Fruit fly (Drosophila melanogaster) whole organism: ENCODE data around the gene Ssb-c31a.

ENCODE experiments used
- CG8478 ChIP-seq: fragments of >200 bp; optimal IDR thresholded peaks from 2 replicates; lab custom pipeline; 2018; ENCODE audit warnings: inconsistent platforms
- Dll ChIP-seq: fragments of >200 bp; optimal IDR thresholded peaks from 2 replicates; lab custom pipeline; 2017
- pan ChIP-seq: fragments of >200 bp; optimal IDR thresholded peaks from 2 replicates; lab custom pipeline; 2017
- psq ChIP-seq: fragments of >200 bp; optimal IDR thresholded peaks from 2 replicates; lab custom pipeline; 2017
- usp ChIP-seq: fragments of >200 bp; optimal IDR thresholded peaks from 2 replicates; lab custom pipeline; 2017; ENCODE audit warnings: missing biosample characterization, missing genetic modification characterization, mixed read lengths

DNA sequence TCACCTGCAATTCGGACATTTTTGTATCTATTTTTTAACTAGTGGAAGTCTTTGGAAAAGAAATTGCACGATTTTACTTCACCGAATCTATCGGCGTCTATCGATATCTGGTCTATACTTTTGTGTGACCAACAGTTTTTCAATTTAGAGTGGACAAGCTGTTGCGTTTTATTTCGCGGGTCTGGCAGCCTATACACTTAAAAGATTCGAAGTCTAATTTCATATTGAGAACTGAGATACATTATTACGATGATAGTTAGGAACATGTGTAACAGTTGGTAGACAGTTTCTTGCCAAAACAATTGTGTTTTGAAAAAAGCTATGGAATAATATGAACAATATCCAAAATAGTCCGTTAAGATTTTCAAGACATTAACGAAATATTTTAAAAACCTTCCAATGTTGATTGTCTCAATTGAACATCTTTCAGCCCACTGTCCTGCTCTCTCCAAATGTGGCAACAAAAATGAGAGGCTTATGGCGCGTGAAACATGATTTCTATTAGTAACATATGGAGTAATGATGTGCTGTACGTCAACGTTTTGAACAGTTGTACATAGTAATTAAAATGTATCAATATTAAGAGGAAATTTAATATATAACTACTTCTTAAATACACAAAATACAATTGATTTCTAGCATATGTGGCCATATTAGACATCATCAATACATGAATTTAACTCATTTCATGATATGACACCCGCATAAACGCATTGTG is 48.7 kb upstream of the Ssb-c31a start, which contains the start of gene Acbp1:
- TF ChIP-seq Dll (lab: Kevin White, UChicago) (no peak), psq (lab: Kevin White, UChicago) (no peak), usp (GFP tag; lab: Kevin White, UChicago) (no peak), CG8478 (no peak), pan (lab: Kevin White, UChicago) (no peak)
